Worm (Caenorhabditis elegans): Measurements from ENCODE around the gene B0393.4.

DNA sequence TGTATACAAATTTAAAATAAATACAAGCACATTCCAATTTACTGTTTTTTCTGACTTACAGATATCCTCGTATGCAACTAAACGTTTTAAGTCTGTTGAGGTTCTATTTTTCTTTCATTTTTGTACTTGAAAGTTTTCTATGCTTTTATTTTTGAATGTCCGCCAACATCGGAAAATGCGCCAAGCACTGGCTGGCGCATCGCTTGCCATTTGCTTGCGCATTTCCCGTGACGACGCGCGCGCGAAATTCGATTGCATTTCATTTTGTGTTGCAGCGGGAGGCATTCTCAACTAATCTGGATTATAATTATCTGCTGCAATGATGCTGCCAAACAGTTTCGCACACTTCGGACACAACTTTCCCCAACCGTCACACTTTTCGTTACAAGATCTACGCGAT lies 6.4 kb downstream of the B0393.4 start, which contains the start of gene fbxl-2:
- TF ChIP-seq athp-1 (tag; optimal IDR thresholded peaks at IDR 0.05) (peak; percentile 79), snpc-1.1 (tag; optimal IDR thresholded peaks at IDR 0.05; ENCODE audit: insufficient read depth) (no peak), K12H6.12 (tag; optimal IDR thresholded peaks at IDR 0.05) (peak; percentile 85), lsl-1 (GFP tag; optimal IDR thresholded peaks at IDR 0.05) (peak; percentile 85), ekl-4 (GFP tag; IDR thresholded peaks at IDR 0.05) (peak; percentile 95), ama-1 (optimal IDR thresholded peaks at IDR 0.05) (no peak), ama-1 (GFP tag; optimal IDR thresholded peaks at IDR 0.05) (peak in 1 of 2 experiments; percentile 54), B0261.1 (tag; optimal IDR thresholded peaks at IDR 0.05) (peak; percentile 21), lin-35 (GFP tag; optimal IDR thresholded peaks at IDR 0.05) (peak; percentile 91 to 99 (median 92))

All from whole organism, young adult.